Fruit fly (Drosophila melanogaster) whole organism, embryonic: ENCODE results near the gene CG15882.

Experiments
- Antp ChIP-seq: fragments of 200-800 bp; sonication (Bioruptor generic); optimal IDR thresholded peaks from 3 replicates; lab custom pipeline; 2016; ENCODE audit warnings: missing biosample characterization, missing genetic modification characterization
- Atf-2 ChIP-seq: fragments of 200-800 bp; sonication (Bioruptor generic); optimal IDR thresholded peaks from 2 replicates; lab custom pipeline; 2016; ENCODE audit warnings: missing biosample characterization, missing genetic modification characterization
- CG10209 ChIP-seq: fragments of 200-800 bp; sonication (Bioruptor generic); optimal IDR thresholded peaks from 3 replicates; lab custom pipeline; 2017; ENCODE audit warnings: missing biosample characterization, mild to moderate bottlenecking, missing genetic modification characterization, missing genetic modification reagents
- CG10565 ChIP-seq: fragments of 200-800 bp; sonication (Bioruptor generic); optimal IDR thresholded peaks from 3 replicates; lab custom pipeline; 2016; ENCODE audit warnings: missing biosample characterization, mild to moderate bottlenecking, missing genetic modification characterization
- CG10654 ChIP-seq: fragments of 200-800 bp; sonication (Bioruptor generic); optimal IDR thresholded peaks from 2 replicates; lab custom pipeline; 2016; ENCODE audit warnings: missing biosample characterization, missing genetic modification characterization
- CG12155 ChIP-seq: fragments of 200-800 bp; sonication (Bioruptor generic); optimal IDR thresholded peaks from 3 replicates; lab custom pipeline; 2016; ENCODE audit warnings: missing biosample characterization, missing genetic modification characterization
- CG1233 ChIP-seq: fragments of 200-800 bp; sonication (Bioruptor generic); optimal IDR thresholded peaks from 4 replicates; lab custom pipeline; 2018; ENCODE audit warnings: missing biosample characterization, mild to moderate bottlenecking, missing genetic modification characterization
- CG12744 ChIP-seq: fragments of 200-800 bp; sonication (Bioruptor generic); optimal IDR thresholded peaks from 2 replicates; lab custom pipeline; 2016; ENCODE audit warnings: missing biosample characterization, missing genetic modification characterization
- CG13296 ChIP-seq: fragments of 200-800 bp; sonication (Bioruptor generic); optimal IDR thresholded peaks from 3 replicates; lab custom pipeline; 2018; ENCODE audit warnings: missing biosample characterization, mild to moderate bottlenecking, missing genetic modification characterization
- CG13424 ChIP-seq: fragments of 200-800 bp; sonication (Bioruptor generic); optimal IDR thresholded peaks from 2 replicates; lab custom pipeline; 2019; ENCODE audit warnings: missing biosample characterization, mild to moderate bottlenecking, missing genetic modification characterization, moderate library complexity
- CG15514 ChIP-seq: fragments of 200-800 bp; sonication (Bioruptor generic); optimal IDR thresholded peaks from 3 replicates; lab custom pipeline; 2017; ENCODE audit warnings: missing biosample characterization, missing genetic modification characterization, mild to moderate bottlenecking, moderate library complexity, missing genetic modification reagents
- CG17361 ChIP-seq: fragments of 200-800 bp; sonication (Bioruptor generic); IDR thresholded peaks from 3 replicates; pipeline ENCODE4 v1.3.6; 2022; ENCODE audit warnings: missing biosample characterization, missing genetic modification characterization
- CG17568 ChIP-seq: fragments of 200-800 bp; sonication (Bioruptor generic); optimal IDR thresholded peaks from 2 replicates; lab custom pipeline; 2018; ENCODE audit warnings: missing biosample characterization, mild to moderate bottlenecking, missing genetic modification characterization, moderate library complexity
- CG18764 ChIP-seq: fragments of 200-800 bp; sonication (Bioruptor generic); optimal IDR thresholded peaks from 3 replicates; lab custom pipeline; 2016; ENCODE audit warnings: missing biosample characterization, missing genetic modification characterization
- CG30020 ChIP-seq: fragments of 200-800 bp; optimal IDR thresholded peaks from 2 replicates; lab custom pipeline; 2019; ENCODE audit warnings: missing biosample characterization, mild to moderate bottlenecking, missing genetic modification characterization, moderate library complexity
- CG3407 ChIP-seq: fragments of 200-800 bp; sonication (Bioruptor generic); optimal IDR thresholded peaks from 2 replicates; lab custom pipeline; 2018; ENCODE audit warnings: missing biosample characterization, mild to moderate bottlenecking, missing genetic modification characterization
- CG34224 ChIP-seq: fragments of 200-800 bp; sonication (Bioruptor generic); IDR thresholded peaks from 3 replicates; pipeline ENCODE4 v1.3.6; 2022; ENCODE audit warnings: missing biosample characterization, missing genetic modification characterization; ENCODE audit not compliant: partially characterized antibody
- CG6254 ChIP-seq: fragments of 200-800 bp; sonication (Bioruptor generic); optimal IDR thresholded peaks from 3 replicates; lab custom pipeline; 2017; ENCODE audit warnings: mild to moderate bottlenecking, missing biosample characterization, missing genetic modification reagents, missing genetic modification characterization
- CG6854 ChIP-seq: fragments of 200-800 bp; sonication (Bioruptor generic); optimal IDR thresholded peaks from 3 replicates; lab custom pipeline; 2017; ENCODE audit warnings: missing biosample characterization, mild to moderate bottlenecking, missing genetic modification characterization
- CG7786 ChIP-seq: fragments of 200-800 bp; sonication (Bioruptor generic); optimal IDR thresholded peaks from 2 replicates; lab custom pipeline; 2016; ENCODE audit warnings: missing biosample characterization, missing genetic modification characterization
- Dek ChIP-seq: fragments of 200-800 bp; sonication (Bioruptor generic); optimal IDR thresholded peaks from 3 replicates; lab custom pipeline; 2019; ENCODE audit warnings: missing biosample characterization, mild to moderate bottlenecking, missing genetic modification characterization, moderate library complexity
- Elba2 ChIP-seq: fragments of 200-800 bp; sonication (Bioruptor generic); optimal IDR thresholded peaks from 3 replicates; lab custom pipeline; 2016; ENCODE audit warnings: missing biosample characterization, missing genetic modification characterization
- Ets65A ChIP-seq: fragments of 200-800 bp; sonication (Bioruptor generic); peaks from one replicate; lab custom pipeline; 2016; ENCODE audit warnings: missing biosample characterization, missing genetic modification characterization
- GATAe ChIP-seq: fragments of 200-800 bp; sonication (Bioruptor generic); conservative IDR thresholded peaks from 2 replicates; pipeline ENCODE4 v1.3.6; 2022; ENCODE audit warnings: missing biosample characterization, missing genetic modification characterization
- Gsc ChIP-seq: fragments of 200-800 bp; sonication (Bioruptor generic); IDR thresholded peaks from 2 replicates; pipeline ENCODE4 v1.3.6; 2022; ENCODE audit warnings: missing biosample characterization, missing genetic modification characterization
- HmgD ChIP-seq: fragments of 200-800 bp; sonication (Bioruptor generic); optimal IDR thresholded peaks from 3 replicates; lab custom pipeline; 2016; ENCODE audit warnings: missing biosample characterization, missing genetic modification characterization
- Hmx ChIP-seq: fragments of 200-800 bp; sonication (Bioruptor generic); optimal IDR thresholded peaks from 2 replicates; lab custom pipeline; 2016; ENCODE audit warnings: missing biosample characterization, missing genetic modification characterization
- Hr3 ChIP-seq: fragments of 200-800 bp; sonication (Bioruptor generic); optimal IDR thresholded peaks from 3 replicates; lab custom pipeline; 2016; ENCODE audit warnings: missing biosample characterization, missing genetic modification characterization
- MBD-R2 ChIP-seq: fragments of 200-800 bp; sonication (Bioruptor generic); IDR thresholded peaks from 2 replicates; pipeline ENCODE4 v1.3.6; 2022; ENCODE audit warnings: missing biosample characterization, missing genetic modification characterization
- NfI ChIP-seq: fragments of 200-800 bp; sonication (Bioruptor generic); optimal IDR thresholded peaks from 3 replicates; lab custom pipeline; 2018; ENCODE audit warnings: missing biosample characterization, mild to moderate bottlenecking, missing genetic modification characterization, moderate library complexity
- Ravus ChIP-seq: fragments of 200-800 bp; sonication (Bioruptor generic); IDR thresholded peaks from 2 replicates; pipeline ENCODE4 v1.3.6; 2022; ENCODE audit warnings: missing biosample characterization, missing genetic modification characterization
- Tbp ChIP-seq: fragments of >200 bp; optimal IDR thresholded peaks from 2 replicates; lab custom pipeline; 2018; ENCODE audit warnings: missing biosample characterization, missing genetic modification characterization
- Vsx1 ChIP-seq: fragments of 200-800 bp; sonication (Bioruptor generic); optimal IDR thresholded peaks from 2 replicates; lab custom pipeline; 2017; ENCODE audit warnings: missing biosample characterization, mild to moderate bottlenecking, missing genetic modification characterization, missing genetic modification reagents
- ase ChIP-seq: fragments of 200-800 bp; sonication (Bioruptor generic); IDR thresholded peaks from 3 replicates; pipeline ENCODE4 v1.3.6; 2022; ENCODE audit warnings: missing biosample characterization, missing genetic modification characterization
- corto ChIP-seq: fragments of 200-800 bp; sonication (Bioruptor generic); optimal IDR thresholded peaks from 2 replicates; lab custom pipeline; 2016; ENCODE audit warnings: missing biosample characterization, mild to moderate bottlenecking, missing genetic modification characterization, moderate library complexity
- da ChIP-seq: fragments of 200-800 bp; sonication (Bioruptor generic); optimal IDR thresholded peaks from 2 replicates; lab custom pipeline; 2016; ENCODE audit warnings: missing biosample characterization, missing genetic modification characterization
- dati ChIP-seq: fragments of 200-800 bp; sonication (Bioruptor generic); IDR thresholded peaks from 2 replicates; pipeline ENCODE4 v1.3.6; 2022; ENCODE audit warnings: missing biosample characterization, missing genetic modification characterization
- dimm ChIP-seq: fragments of 200-800 bp; sonication (Bioruptor generic); IDR thresholded peaks from 2 replicates; pipeline ENCODE4 v1.3.6; 2022; ENCODE audit warnings: missing biosample characterization, missing genetic modification characterization
- gcm2 ChIP-seq: fragments of 200-800 bp; sonication (Bioruptor generic); optimal IDR thresholded peaks from 2 replicates; lab custom pipeline; 2016; ENCODE audit warnings: missing biosample characterization, missing genetic modification characterization
- her ChIP-seq: fragments of 200-800 bp; sonication (Bioruptor generic); optimal IDR thresholded peaks from 2 replicates; lab custom pipeline; 2016; ENCODE audit warnings: missing biosample characterization, missing genetic modification characterization
- ind ChIP-seq: fragments of 200-800 bp; sonication (Bioruptor generic); optimal IDR thresholded peaks from 3 replicates; lab custom pipeline; 2016; ENCODE audit warnings: missing biosample characterization, missing genetic modification characterization
- odd ChIP-seq: fragments of 200-800 bp; sonication (Bioruptor generic); optimal IDR thresholded peaks from 2 replicates; lab custom pipeline; 2017; ENCODE audit warnings: missing biosample characterization, mild to moderate bottlenecking, missing genetic modification characterization
- otp ChIP-seq: fragments of 200-800 bp; sonication (Bioruptor generic); IDR thresholded peaks from 3 replicates; pipeline ENCODE4, ENCODE4 v1.3.6; 2022; ENCODE audit warnings: missing biosample characterization, missing genetic modification characterization
- pfk ChIP-seq: fragments of 200-800 bp; sonication (Bioruptor generic); optimal IDR thresholded peaks from 2 replicates; lab custom pipeline; 2018; ENCODE audit warnings: missing biosample characterization, mild to moderate bottlenecking, missing genetic modification characterization, moderate library complexity
- pros ChIP-seq: fragments of 200-800 bp; sonication (Bioruptor generic); optimal IDR thresholded peaks from 3 replicates; lab custom pipeline; 2019; ENCODE audit warnings: missing biosample characterization, mild to moderate bottlenecking, missing genetic modification characterization, moderate library complexity
- psq ChIP-seq: fragments of 200-800 bp; sonication (Bioruptor generic); optimal IDR thresholded peaks from 2 replicates; lab custom pipeline; 2017; ENCODE audit warnings: missing biosample characterization, missing genetic modification characterization
- schlank ChIP-seq: fragments of 200-800 bp; sonication (Bioruptor generic); optimal IDR thresholded peaks from 2 replicates; lab custom pipeline; 2018; ENCODE audit warnings: missing biosample characterization, mild to moderate bottlenecking, missing genetic modification characterization
- sd ChIP-seq: fragments of 200-800 bp; sonication (Bioruptor generic); optimal IDR thresholded peaks from 3 replicates; lab custom pipeline; 2018; ENCODE audit warnings: missing biosample characterization, mild to moderate bottlenecking, missing genetic modification characterization, moderate library complexity
- shn ChIP-seq: fragments of 200-800 bp; sonication (Bioruptor generic); optimal IDR thresholded peaks from 3 replicates; lab custom pipeline; 2016; ENCODE audit warnings: missing biosample characterization, missing genetic modification characterization
- ssp ChIP-seq: fragments of 200-800 bp; sonication (Bioruptor generic); IDR thresholded peaks from 2 replicates; pipeline ENCODE4 v1.3.6; 2022; ENCODE audit warnings: missing biosample characterization, missing genetic modification characterization
- tgo ChIP-seq: fragments of 200-800 bp; sonication (Bioruptor generic); IDR thresholded peaks from 3 replicates; pipeline ENCODE4 v1.3.6; 2022; ENCODE audit warnings: missing biosample characterization, missing genetic modification characterization

Gene CG15882

DNA sequence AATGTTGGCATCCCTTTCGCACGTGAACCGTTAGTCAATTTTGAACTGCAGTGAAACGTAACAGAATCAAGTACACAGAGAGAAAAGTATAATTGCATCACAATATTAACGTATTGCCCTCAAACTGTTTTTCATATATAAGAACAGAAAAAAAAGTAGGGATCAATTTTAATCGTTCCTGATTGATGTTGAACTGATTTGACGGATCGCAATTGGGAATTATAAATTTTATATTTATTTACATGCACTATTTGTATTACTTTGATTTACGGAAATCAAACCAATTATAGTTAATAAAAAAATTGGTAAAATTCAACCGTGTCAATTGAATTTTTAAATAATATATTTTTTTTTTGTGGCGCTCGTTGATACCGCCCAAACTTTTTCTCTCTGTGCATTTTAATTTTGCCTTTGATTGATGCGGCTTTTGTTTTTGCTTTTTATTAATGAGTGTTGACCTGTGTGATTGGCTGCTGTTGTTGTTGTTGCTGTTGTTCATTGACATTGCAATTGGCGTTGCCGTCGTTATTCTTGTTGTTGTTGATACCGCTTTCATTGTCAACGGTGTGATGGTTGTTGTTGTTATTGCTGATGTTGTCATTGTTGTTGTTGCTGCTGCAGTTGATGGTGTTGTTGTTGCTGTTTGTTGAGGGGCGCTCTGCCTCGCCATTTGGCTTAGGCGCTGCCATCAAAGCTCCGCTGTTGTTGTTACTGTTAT lies 28.5 kb upstream of the CG15882 start (continued):
- TF ChIP-seq otp (peak; percentile 47; the same call in 1 of the 3 replicates), dati (GFP tag; lab: Robert Waterston, UW) (no peak), Ravus (GFP tag; lab: Robert Waterston, UW) (no peak), CG34224 (no peak), CG10565 (GFP tag; lab: Kevin White, UChicago) (no peak), Hr3 (peak; percentile 48), ase (0 out of 3 replicates have a peak, but pooled peaks have one; percentile 48), Ets65A (GFP tag; lab: Kevin White, UChicago) (no peak), odd (no peak), ind (GFP tag; lab: Kevin White, UChicago) (peak; percentile 47), corto (GFP tag; lab: Kevin White, UChicago) (no peak), CG10654 (peak; percentile 49), Antp (GFP tag; lab: Kevin White, UChicago) (no peak), CG12155 (GFP tag; lab: Kevin White, UChicago) (no peak), ssp (peak; percentile 17; the same call in 1 of the 2 replicates), tgo (GFP tag; lab: Robert Waterston, UW) (peak; percentile 49; the same call in 2 of the 3 replicates), da (GFP tag; lab: Kevin White, UChicago) (no peak), Atf-2 (GFP tag; lab: Kevin White, UChicago) (no peak), GATAe (GFP tag; lab: Robert Waterston, UW) (no peak), dimm (no peak), Elba2 (no peak), CG15514 (peak; percentile 1), CG13296 (peak; percentile 21), pfk (GFP tag; lab: Kevin White, UChicago) (no peak), CG6854 (GFP tag; lab: Kevin White, UChicago) (no peak), Dek (peak; percentile 16), her (no peak), CG10209 (peak; percentile 50), CG3407 (GFP tag; lab: Kevin White, UChicago) (peak; percentile 49), Vsx1 (GFP tag; lab: Kevin White, UChicago) (peak; percentile 25), CG1233 (GFP tag; lab: Kevin White, UChicago) (peak; percentile 55), CG7786 (GFP tag; lab: Kevin White, UChicago) (no peak), CG18764 (GFP tag; lab: Kevin White, UChicago) (peak; percentile 18), CG17361 (GFP tag; lab: Robert Waterston, UW) (peak; percentile 83), shn (GFP tag; lab: Kevin White, UChicago) (no peak), pros (GFP tag; lab: Kevin White, UChicago) (no peak), sd (tag; lab: Kevin White, UChicago) (no peak), CG30020 (tag; lab: Kevin White, UChicago) (no peak), schlank (tag; lab: Kevin White, UChicago) (no peak), HmgD (GFP tag; lab: Kevin White, UChicago) (no peak), CG13424 (peak; percentile 61), MBD-R2 (GFP tag; lab: Robert Waterston, UW) (no peak), CG12744 (GFP tag; lab: Kevin White, UChicago) (no peak), CG6254 (GFP tag; lab: Kevin White, UChicago) (peak; percentile 22), Hmx (GFP tag; lab: Kevin White, UChicago) (no peak), Gsc (GFP tag; lab: Robert Waterston, UW) (no peak), NfI (GFP tag; lab: Kevin White, UChicago) (peak; percentile 38), psq (GFP tag; lab: Kevin White, UChicago) (no peak), CG17568 (no peak), gcm2 (peak; percentile 29), Tbp (GFP tag; lab: Kevin White, UChicago) (no peak)
